Worm (Caenorhabditis elegans): ENCODE results near the gene F41C6.7.

F41C6.7 gene

ce11 chrX:6853318-6853717, 31.8 kb downstream of the F41C6.7 start, which contains the start of gene rig-3:
rig-3 (plus strand) TSS chrX:6853618.
- TF ChIP-seq hlh-17 (GFP tag; optimal IDR thresholded peaks at IDR 0.05; ENCODE audit: borderline replicate concordance) (no peak), nhr-71 (tag; optimal IDR thresholded peaks at IDR 0.05) (no peak), jun-1 (tag; optimal IDR thresholded peaks at IDR 0.05) (no peak), blmp-1 (tag; optimal IDR thresholded peaks at IDR 0.05) (no peak), rnt-1 (tag; optimal IDR thresholded peaks at IDR 0.05) (no peak), ztf-4 (tag; optimal IDR thresholded peaks at IDR 0.05) (no peak), zip-4 (GFP tag; optimal IDR thresholded peaks at IDR 0.05) (no peak), mab-9 (GFP tag; IDR thresholded peaks at IDR 0.05) (no peak), nhr-77 (tag; optimal IDR thresholded peaks at IDR 0.05) (no peak), egl-27 (tag; optimal IDR thresholded peaks at IDR 0.05) (no peak), nhr-11 (tag; optimal IDR thresholded peaks at IDR 0.05) (no peak), ceh-63 (GFP tag; optimal IDR thresholded peaks at IDR 0.05) (no peak), lin-14 (GFP tag; optimal IDR thresholded peaks at IDR 0.05) (no peak), unc-98 (GFP tag; IDR thresholded peaks at IDR 0.05) (no peak), ceh-82 (tag; optimal IDR thresholded peaks at IDR 0.05) (no peak), xbp-1 (tag; optimal IDR thresholded peaks at IDR 0.05) (no peak), pag-3 (tag; optimal IDR thresholded peaks at IDR 0.05; ENCODE audit: borderline replicate concordance, insufficient read depth) (no peak), lir-3 (tag; optimal IDR thresholded peaks at IDR 0.05; ENCODE audit: poor library complexity) (no peak), zag-1 (tag; optimal IDR thresholded peaks at IDR 0.05) (no peak)

ce11 chrX:6850412-6850811, 34.7 kb downstream of the F41C6.7 start:
- peak; percentile 17 for TF ChIP-seq nhr-85 (tag)
- TF ChIP-seq unc-30 (tag; optimal IDR thresholded peaks at IDR 0.05): no peak

ce11 chrX:6848596-6848995, 36.5 kb downstream of the F41C6.7 start:
- no peak for TF ChIP-seq nhr-12 (tag; optimal IDR thresholded peaks at IDR 0.05)
- TF ChIP-seq vab-15 (tag; optimal IDR thresholded peaks at IDR 0.05): no peak
- TF ChIP-seq ceh-88 (GFP tag; IDR thresholded peaks at IDR 0.05): no peak
- TF ChIP-seq jun-1 (tag; optimal IDR thresholded peaks at IDR 0.05): no peak
- no peak for TF ChIP-seq mdl-1 (tag; optimal IDR thresholded peaks at IDR 0.05)
- TF ChIP-seq nhr-77 (tag; optimal IDR thresholded peaks at IDR 0.05): no peak
- TF ChIP-seq ztf-11 (tag; optimal IDR thresholded peaks at IDR 0.05): no peak
- no peak for TF ChIP-seq ces-1 (GFP tag; optimal IDR thresholded peaks at IDR 0.05)
- no peak for TF ChIP-seq Y116A8C.19 (tag; optimal IDR thresholded peaks at IDR 0.05; ENCODE audit: borderline replicate concordance)
- no peak for TF ChIP-seq nhr-28 (tag; optimal IDR thresholded peaks at IDR 0.05)
- TF ChIP-seq skn-1 (tag; optimal IDR thresholded peaks at IDR 0.05): no peak
- TF ChIP-seq lin-39 (tag; optimal IDR thresholded peaks at IDR 0.05): no peak
- no peak for TF ChIP-seq lin-13 (GFP tag; optimal IDR thresholded peaks at IDR 0.05)

ce11 chrX:6845934-6846333, 39.1 kb downstream of the F41C6.7 start, which contains the start of gene C53B7.2:
C53B7.2 (plus strand) TSS chrX:6846234.
- TF ChIP-seq C04F5.9 (tag; optimal IDR thresholded peaks at IDR 0.05): no peak
- no peak for TF ChIP-seq ces-1 (GFP tag; optimal IDR thresholded peaks at IDR 0.05)
- peak; percentile 5 for TF ChIP-seq lin-14 (GFP tag; optimal IDR thresholded peaks at IDR 0.05)
- no peak for TF ChIP-seq lin-39 (tag; optimal IDR thresholded peaks at IDR 0.05)

- TF ChIP-seq snpc-4 (tag; optimal IDR thresholded peaks at IDR 0.05) (no peak), elt-3 (tag; optimal IDR thresholded peaks at IDR 0.05) (no peak), aly-2 (tag; optimal IDR thresholded peaks at IDR 0.05) (no peak), irx-1 (tag; optimal IDR thresholded peaks at IDR 0.05) (no peak), nhr-20 (tag; optimal IDR thresholded peaks at IDR 0.05) (peak; percentile 13), vab-15 (tag; optimal IDR thresholded peaks at IDR 0.05) (no peak), tbx-2 (tag; optimal IDR thresholded peaks at IDR 0.05) (peak; percentile 66), efl-1 (optimal IDR thresholded peaks at IDR 0.05) (no peak), efl-1 (GFP tag; optimal IDR thresholded peaks at IDR 0.05 in 1 of 2) (peak in 1 of 2 experiments; percentile 47), unc-30 (tag; optimal IDR thresholded peaks at IDR 0.05) (no peak), nhr-47 (tag; optimal IDR thresholded peaks at IDR 0.05) (no peak), fkh-8 (tag; optimal IDR thresholded peaks at IDR 0.05) (no peak), nhr-77 (tag; optimal IDR thresholded peaks at IDR 0.05) (peak; percentile 47), lin-14 (GFP tag; optimal IDR thresholded peaks at IDR 0.05) (no peak)
Observed at ce11 chrX:6844394-6845072, 40.5 kb downstream of the F41C6.7 start, which contains the start of gene C53B7.3. C53B7.3 (plus strand) TSS chrX:6844755.
